Fruit fly (Drosophila melanogaster): ENCODE results near the gene Pgant5.

The Pgant5 gene

DNA sequence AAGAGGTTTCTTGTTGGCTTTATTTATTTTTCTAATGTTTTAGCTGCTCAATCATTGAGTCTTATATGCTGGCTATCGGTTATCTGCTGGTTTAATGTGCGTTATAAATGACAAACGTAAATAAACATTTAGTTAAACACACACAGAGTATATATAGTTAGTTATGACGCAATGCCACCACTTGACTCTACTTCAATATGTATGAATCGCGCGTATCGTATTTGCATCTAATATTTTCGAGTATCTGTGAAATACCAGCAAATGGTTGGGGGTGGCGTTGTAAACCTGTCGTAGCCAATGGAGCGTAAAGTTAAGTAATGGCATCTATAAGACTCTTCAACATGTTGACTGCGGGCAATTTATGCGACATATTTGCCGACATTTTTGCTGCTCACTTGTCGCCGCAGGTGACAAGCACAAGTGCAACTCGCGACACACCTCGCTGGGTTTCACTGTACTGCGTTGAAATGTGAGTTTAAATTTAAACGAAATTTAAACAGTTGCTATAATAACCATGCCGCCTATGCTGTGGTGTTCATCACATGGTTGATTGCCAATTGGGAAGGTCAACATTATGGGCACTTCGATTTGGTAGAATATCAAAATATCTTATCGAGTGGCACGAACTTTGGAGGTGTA lies 20.2 kb upstream of the Pgant5 start (continued):
- TF ChIP-seq Hr51 (GFP tag; optimal IDR thresholded peaks at IDR 0.05), result peak in 1 of 2 experiments; percentile 2
- TF ChIP-seq eyg (GFP tag; optimal IDR thresholded peaks at IDR 0.05), result no peak
- no peak for TF ChIP-seq CG6791 (GFP tag; IDR thresholded peaks at IDR 0.05; ENCODE audit: partially characterized antibody)
- no peak for TF ChIP-seq sqz (GFP tag; optimal IDR thresholded peaks at IDR 0.05)
- peak; percentile 19 for TF ChIP-seq CG8281 (tag; optimal IDR thresholded peaks at IDR 0.05)
- TF ChIP-seq Lim3 (GFP tag; IDR thresholded peaks at IDR 0.05), result no peak
- peak; percentile 19 for TF ChIP-seq PHDP (tag; optimal IDR thresholded peaks at IDR 0.05)
- 0 out of 2 replicates have a peak, but pooled peaks have one; percentile 11 for TF ChIP-seq CG31441 (GFP tag; IDR thresholded peaks at IDR 0.05)
- TF ChIP-seq CG11696 (GFP tag; IDR thresholded peaks at IDR 0.05), result no peak
- TF ChIP-seq h (optimal IDR thresholded peaks at IDR 0.05), result no peak
- TF ChIP-seq Sox100B (GFP tag; optimal IDR thresholded peaks at IDR 0.05), result peak; percentile 42
- TF ChIP-seq CG2875 (GFP tag; optimal IDR thresholded peaks at IDR 0.05), result no peak
- TF ChIP-seq hkb (optimal IDR thresholded peaks at IDR 0.05), result no peak
- peak; percentile 43; the same call in 1 of the 2 replicates for TF ChIP-seq hkb (GFP tag; IDR thresholded peaks at IDR 0.05)
- peak; percentile 63 for TF ChIP-seq wek (GFP tag; optimal IDR thresholded peaks at IDR 0.05)
- no peak for TF ChIP-seq sna (GFP tag; IDR thresholded peaks at IDR 0.05; ENCODE audit: partially characterized antibody)
- no peak for TF ChIP-seq HmgD (GFP tag; optimal IDR thresholded peaks at IDR 0.05)
- peak; percentile 35 for TF ChIP-seq HHEX (GFP tag; optimal IDR thresholded peaks at IDR 0.05)
- TF ChIP-seq CG8290 (GFP tag; optimal IDR thresholded peaks at IDR 0.05), result no peak
- TF ChIP-seq CG8290 (tag; optimal IDR thresholded peaks at IDR 0.05), result peak in 1 of 2 experiments; percentile 48
- TF ChIP-seq CG11695 (GFP tag; IDR thresholded peaks at IDR 0.05), result 0 out of 3 replicates have a peak, but pooled peaks have one; percentile 11
- no peak for TF ChIP-seq mld (GFP tag; IDR thresholded peaks at IDR 0.05; ENCODE audit: partially characterized antibody)
- no peak for TF ChIP-seq Atf6 (GFP tag; IDR thresholded peaks at IDR 0.05)
- 0 out of 2 replicates have a peak, but pooled peaks have one; percentile 19 for TF ChIP-seq stc (GFP tag; IDR thresholded peaks at IDR 0.05)
- TF ChIP-seq grau (tag; optimal IDR thresholded peaks at IDR 0.05), result peak; percentile 43
- peak; percentile 6 for TF ChIP-seq CG1233 (GFP tag; optimal IDR thresholded peaks at IDR 0.05)
- TF ChIP-seq CG15514 (GFP tag; optimal IDR thresholded peaks at IDR 0.05), result no peak
- TF ChIP-seq nau (GFP tag; optimal IDR thresholded peaks at IDR 0.05), result peak; percentile 28
- peak; percentile 54 for TF ChIP-seq lab (GFP tag; optimal IDR thresholded peaks at IDR 0.05)
- peak; percentile 52 for TF ChIP-seq CG5180 (GFP tag; optimal IDR thresholded peaks at IDR 0.05)
- no peak for TF ChIP-seq CG1602 (GFP tag; optimal IDR thresholded peaks at IDR 0.05)
- TF ChIP-seq shn (GFP tag; optimal IDR thresholded peaks at IDR 0.05), result no peak
- 0 out of 2 replicates have a peak, but pooled peaks have one; percentile 7 for TF ChIP-seq ara (GFP tag; IDR thresholded peaks at IDR 0.05)
- peak; percentile 32 for TF ChIP-seq ATbp (GFP tag; optimal IDR thresholded peaks at IDR 0.05)
- no peak for TF ChIP-seq pan (optimal IDR thresholded peaks at IDR 0.05)
- TF ChIP-seq pan (GFP tag; optimal IDR thresholded peaks at IDR 0.05 in 1 of 2, IDR thresholded peaks at IDR 0.05 in 1 of 2), result peak in 1 of 2 experiments; percentile 10
- TF ChIP-seq CG33557 (GFP tag; optimal IDR thresholded peaks at IDR 0.05), result no peak
- peak; percentile 30 for TF ChIP-seq sd (tag; optimal IDR thresholded peaks at IDR 0.05)
- TF ChIP-seq CG3065 (GFP tag; optimal IDR thresholded peaks at IDR 0.05), result no peak
- peak; percentile 15 for TF ChIP-seq CG3281 (GFP tag; optimal IDR thresholded peaks at IDR 0.05)
- peak; percentile 55 for TF ChIP-seq CG13296 (GFP tag; optimal IDR thresholded peaks at IDR 0.05)
- 0 out of 2 replicates have a peak, but pooled peaks have one; percentile 14 for TF ChIP-seq CG14441 (GFP tag; IDR thresholded peaks at IDR 0.05)
- peak; percentile 6 for TF ChIP-seq cwo (GFP tag; optimal IDR thresholded peaks at IDR 0.05)
- peak; percentile 24 for TF ChIP-seq fd64A (GFP tag; optimal IDR thresholded peaks at IDR 0.05)
- TF ChIP-seq CG12071 (GFP tag; optimal IDR thresholded peaks at IDR 0.05), result peak; percentile 56
- no peak for TF ChIP-seq hth (optimal IDR thresholded peaks at IDR 0.05)
